Fruit fly (Drosophila melanogaster): ENCODE measurements around the gene CG43755.

dm6 chr2L:285596-286023, 44.0 kb downstream of the CG43755 start:
- no peak for TF ChIP-seq sv (GFP tag; optimal IDR thresholded peaks at IDR 0.05)
- TF ChIP-seq Rel (GFP tag; optimal IDR thresholded peaks at IDR 0.05): no peak
- TF ChIP-seq Rel (tag; optimal IDR thresholded peaks at IDR 0.05): peak; percentile 98
- peak; percentile 66 for TF ChIP-seq woc (GFP tag; optimal IDR thresholded peaks at IDR 0.05)
